Worm (Caenorhabditis elegans): ENCODE results near the gene cfp-1.

The cfp-1 gene

DNA sequence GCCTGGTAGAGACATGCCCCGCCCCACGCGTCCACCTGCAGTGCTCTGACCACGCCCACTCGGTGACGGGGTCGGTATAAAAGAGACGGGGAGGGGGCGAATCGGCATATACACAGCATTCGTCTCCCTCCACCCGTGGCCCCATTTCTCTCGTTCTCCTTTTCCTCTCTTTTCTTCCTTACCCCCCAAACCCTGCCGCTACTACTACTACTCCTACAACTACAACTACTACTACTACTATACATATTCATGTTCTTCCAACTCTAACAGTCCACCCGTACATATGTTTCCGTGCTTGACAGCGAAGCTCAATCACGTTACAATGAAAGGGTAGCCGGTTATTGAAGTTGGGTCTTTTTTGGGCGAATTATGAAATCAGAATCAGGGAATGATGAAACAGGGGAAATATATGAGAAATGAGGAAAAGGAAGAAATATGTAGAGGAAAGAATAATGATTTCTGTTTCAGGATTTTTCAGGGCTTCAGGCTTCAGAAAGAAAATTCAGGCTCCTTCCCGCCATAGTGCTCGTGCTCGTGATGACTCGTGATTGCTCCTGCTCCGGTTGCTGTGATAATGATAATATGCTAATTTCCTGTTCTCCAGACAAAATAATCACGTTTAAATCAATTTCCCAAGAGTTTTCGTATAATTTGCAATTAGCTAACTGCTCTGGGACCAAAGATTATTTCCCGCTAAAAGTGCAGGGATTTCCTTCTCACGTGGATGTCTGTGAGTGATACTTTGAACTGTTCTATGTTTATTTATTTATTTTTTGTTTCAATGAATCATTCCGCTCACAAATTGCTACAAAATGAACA, 43.3 kb upstream of the cfp-1 start:
- TF ChIP-seq lin-39 (tag; optimal IDR thresholded peaks at IDR 0.05) (peak; percentile 23), ces-1 (GFP tag; optimal IDR thresholded peaks at IDR 0.05) (no peak), pag-3 (tag; optimal IDR thresholded peaks at IDR 0.05; ENCODE audit: borderline replicate concordance, insufficient read depth) (no peak), aly-2 (tag; optimal IDR thresholded peaks at IDR 0.05) (no peak), pqm-1 (tag; optimal IDR thresholded peaks at IDR 0.05) (peak; percentile 67), unc-130 (tag; optimal IDR thresholded peaks at IDR 0.05) (peak; percentile 39), nhr-71 (tag; optimal IDR thresholded peaks at IDR 0.05) (peak; percentile 70), efl-3 (GFP tag; optimal IDR thresholded peaks at IDR 0.05) (peak; percentile 78), ceh-90 (tag; optimal IDR thresholded peaks at IDR 0.05) (peak; percentile 12), swsn-7 (tag; optimal IDR thresholded peaks at IDR 0.05) (peak; percentile 88), mep-1 (tag; optimal IDR thresholded peaks at IDR 0.05) (peak; percentile 89), xbp-1 (tag; optimal IDR thresholded peaks at IDR 0.05) (peak; percentile 47), fkh-4 (tag; optimal IDR thresholded peaks at IDR 0.05; ENCODE audit: borderline replicate concordance) (no peak), snpc-4 (tag; optimal IDR thresholded peaks at IDR 0.05) (peak; percentile 30), nhr-11 (tag; optimal IDR thresholded peaks at IDR 0.05) (no peak), F16B12.6 (tag; optimal IDR thresholded peaks at IDR 0.05) (no peak), aha-1 (tag; optimal IDR thresholded peaks at IDR 0.05) (peak; percentile 38), mdl-1 (tag; optimal IDR thresholded peaks at IDR 0.05) (peak in 1 of 2 experiments; percentile 79), irx-1 (tag; optimal IDR thresholded peaks at IDR 0.05) (peak; percentile 82), vab-15 (tag; optimal IDR thresholded peaks at IDR 0.05) (peak; percentile 59), ceh-63 (GFP tag; optimal IDR thresholded peaks at IDR 0.05) (peak; percentile 94), jun-1 (tag; optimal IDR thresholded peaks at IDR 0.05) (peak; percentile 81), unc-30 (tag; optimal IDR thresholded peaks at IDR 0.05) (peak; percentile 81), C16A3.4 (tag; optimal IDR thresholded peaks at IDR 0.05) (peak; percentile 69), lin-13 (GFP tag; optimal IDR thresholded peaks at IDR 0.05) (peak; percentile 69), isw-1 (GFP tag; IDR thresholded peaks at IDR 0.05) (no peak; the same call in 1 of the 2 replicates), skn-1 (tag; optimal IDR thresholded peaks at IDR 0.05) (peak; percentile 53), mab-9 (GFP tag; IDR thresholded peaks at IDR 0.05) (peak; percentile 5; the same call in 1 of the 2 replicates), tbx-2 (tag; optimal IDR thresholded peaks at IDR 0.05) (peak; percentile 75), grh-1 (GFP tag; IDR thresholded peaks at IDR 0.05) (peak; percentile 51; the same call in 1 of the 2 replicates), hlh-17 (GFP tag; optimal IDR thresholded peaks at IDR 0.05; ENCODE audit: borderline replicate concordance) (peak; percentile 98), C34B4.2 (tag; optimal IDR thresholded peaks at IDR 0.05) (peak; percentile 63), pax-3 (tag; optimal IDR thresholded peaks at IDR 0.05) (peak; percentile 77), lin-15B (tag; optimal IDR thresholded peaks at IDR 0.05) (no peak), nhr-12 (tag; optimal IDR thresholded peaks at IDR 0.05) (peak; percentile 59), lin-35 (GFP tag; optimal IDR thresholded peaks at IDR 0.05) (peak; percentile 67 to 77), nhr-84 (tag; optimal IDR thresholded peaks at IDR 0.05) (no peak), nhr-28 (tag; optimal IDR thresholded peaks at IDR 0.05) (no peak), snu-23 (GFP tag; optimal IDR thresholded peaks at IDR 0.05) (peak; percentile 88), elt-2 (tag; optimal IDR thresholded peaks at IDR 0.05) (peak; percentile 38), hlh-4 (tag; optimal IDR thresholded peaks at IDR 0.05) (peak; percentile 11), elt-3 (tag; optimal IDR thresholded peaks at IDR 0.05) (peak in 2 of 6 experiments; percentile 16 to 67), mef-2 (tag; optimal IDR thresholded peaks at IDR 0.05) (peak; percentile 81), nhr-19 (GFP tag; conservative IDR thresholded peaks at IDR 0.05) (peak; percentile 61), lir-3 (tag; optimal IDR thresholded peaks at IDR 0.05; ENCODE audit: poor library complexity) (peak; percentile 64), ceh-82 (tag; optimal IDR thresholded peaks at IDR 0.05) (peak; percentile 42 to 92 (median 79)), nhr-47 (tag; optimal IDR thresholded peaks at IDR 0.05) (peak; percentile 85), ztf-4 (tag; optimal IDR thresholded peaks at IDR 0.05) (peak; percentile 88), lin-14 (GFP tag; optimal IDR thresholded peaks at IDR 0.05) (peak; percentile 74), efl-1 (optimal IDR thresholded peaks at IDR 0.05) (peak; percentile 51 to 56), efl-1 (GFP tag; optimal IDR thresholded peaks at IDR 0.05 in 1 of 2) (peak; percentile 42 to 94)
